Fruit fly (Drosophila melanogaster) whole organism, embryonic: ENCODE data around the gene CG34408.

Experiments used
- Aef1 ChIP-seq: fragments of 200-800 bp; sonication (Bioruptor generic); IDR thresholded peaks from 3 replicates; pipeline ENCODE4 v1.3.6; 2022; ENCODE audit warnings: missing biosample characterization, missing genetic modification characterization
- Antp ChIP-seq: fragments of 200-800 bp; sonication (Bioruptor generic); optimal IDR thresholded peaks from 3 replicates; lab custom pipeline; 2016; ENCODE audit warnings: missing biosample characterization, missing genetic modification characterization
- BtbVII ChIP-seq: fragments of 200-800 bp; sonication (Bioruptor generic); optimal IDR thresholded peaks from 3 replicates; lab custom pipeline; 2017; ENCODE audit warnings: missing biosample characterization, mild to moderate bottlenecking, missing genetic modification characterization
- CG10209 ChIP-seq: fragments of 200-800 bp; sonication (Bioruptor generic); optimal IDR thresholded peaks from 3 replicates; lab custom pipeline; 2017; ENCODE audit warnings: missing biosample characterization, mild to moderate bottlenecking, missing genetic modification characterization, missing genetic modification reagents
- CG10366 ChIP-seq: fragments of 200-800 bp; sonication (Bioruptor generic); IDR thresholded peaks from 2 replicates; pipeline ENCODE4 v1.3.6; 2022; ENCODE audit warnings: missing biosample characterization, missing genetic modification characterization
- CG11085 ChIP-seq: fragments of 200-800 bp; sonication (Bioruptor generic); IDR thresholded peaks from 2 replicates; pipeline ENCODE4 v1.3.6; 2022; ENCODE audit warnings: missing biosample characterization, missing genetic modification characterization
- CG11504 ChIP-seq: fragments of 200-800 bp; sonication (Bioruptor generic); optimal IDR thresholded peaks from 3 replicates; lab custom pipeline; 2019; ENCODE audit warnings: missing biosample characterization, mild to moderate bottlenecking, missing genetic modification characterization, moderate library complexity
- CG12071 ChIP-seq: fragments of 200-800 bp; sonication (Bioruptor generic); optimal IDR thresholded peaks from 3 replicates; lab custom pipeline; 2018; ENCODE audit warnings: missing biosample characterization, mild to moderate bottlenecking, missing genetic modification characterization
- CG12659 ChIP-seq: fragments of 200-800 bp; sonication (Bioruptor generic); optimal IDR thresholded peaks from 3 replicates; lab custom pipeline; 2017; ENCODE audit warnings: mild to moderate bottlenecking, missing biosample characterization, missing genetic modification reagents, missing genetic modification characterization
- CG14014 ChIP-seq: fragments of 200-800 bp; sonication (Bioruptor generic); IDR thresholded peaks from 2 replicates; pipeline ENCODE4 v1.3.6; 2022; ENCODE audit warnings: missing biosample characterization, missing genetic modification characterization
- CG14710 ChIP-seq: fragments of 200-800 bp; sonication (Bioruptor generic); optimal IDR thresholded peaks from 3 replicates; lab custom pipeline; 2019; ENCODE audit warnings: missing biosample characterization, mild to moderate bottlenecking, missing genetic modification characterization, moderate library complexity
- CG17385 ChIP-seq: fragments of 200-800 bp; sonication (Bioruptor generic); optimal IDR thresholded peaks from 3 replicates; lab custom pipeline; 2018; ENCODE audit warnings: missing biosample characterization, mild to moderate bottlenecking, missing genetic modification characterization
- CG32532 ChIP-seq: fragments of 200-800 bp; sonication (Bioruptor generic); IDR thresholded peaks from 2 replicates; pipeline ENCODE4 v1.3.6; 2022; ENCODE audit warnings: missing biosample characterization, missing genetic modification characterization
- CG4730 ChIP-seq: fragments of 200-800 bp; sonication (Bioruptor generic); IDR thresholded peaks from 2 replicates; pipeline ENCODE4 v1.3.6; 2022; ENCODE audit warnings: missing biosample characterization, missing genetic modification characterization
- CG6813 ChIP-seq: fragments of 200-800 bp; sonication (Bioruptor generic); optimal IDR thresholded peaks from 2 replicates; lab custom pipeline; 2017; ENCODE audit warnings: missing biosample characterization, missing genetic modification characterization, mild to moderate bottlenecking, moderate library complexity, missing genetic modification reagents
- CG8359 ChIP-seq: fragments of 200-800 bp; sonication (Bioruptor generic); optimal IDR thresholded peaks from 2 replicates; lab custom pipeline; 2017; ENCODE audit warnings: missing biosample characterization, mild to moderate bottlenecking, missing genetic modification characterization, borderline replicate concordance
- CG9215 ChIP-seq: fragments of 200-800 bp; sonication (Bioruptor generic); IDR thresholded peaks from 2 replicates; pipeline ENCODE4 v1.3.6; 2022; ENCODE audit warnings: missing biosample characterization, missing genetic modification characterization
- CG9727 ChIP-seq: fragments of 200-800 bp; sonication (Bioruptor generic); optimal IDR thresholded peaks from 3 replicates; lab custom pipeline; 2017; ENCODE audit warnings: missing biosample characterization, mild to moderate bottlenecking, missing genetic modification characterization
- D19B ChIP-seq: fragments of 200-800 bp; sonication (Bioruptor generic); optimal IDR thresholded peaks from 2 replicates; lab custom pipeline; 2017; ENCODE audit warnings: missing biosample characterization, mild to moderate bottlenecking, missing genetic modification characterization
- Dek ChIP-seq: fragments of 200-800 bp; sonication (Bioruptor generic); optimal IDR thresholded peaks from 3 replicates; lab custom pipeline; 2019; ENCODE audit warnings: missing biosample characterization, mild to moderate bottlenecking, missing genetic modification characterization, moderate library complexity
- Fer2 ChIP-seq: fragments of 200-800 bp; sonication (Bioruptor generic); optimal IDR thresholded peaks from 2 replicates; lab custom pipeline; 2018; ENCODE audit warnings: missing biosample characterization, mild to moderate bottlenecking, missing genetic modification characterization, moderate library complexity
- HLH3B ChIP-seq: fragments of 200-800 bp; sonication (Bioruptor generic); IDR thresholded peaks from 2 replicates; pipeline ENCODE4 v1.3.6; 2022; ENCODE audit warnings: missing biosample characterization, missing genetic modification characterization
- HLH4C ChIP-seq: fragments of 200-800 bp; sonication (Bioruptor generic); IDR thresholded peaks from 3 replicates; pipeline ENCODE4 v1.3.6; 2022; ENCODE audit warnings: missing biosample characterization, missing genetic modification characterization; ENCODE audit not compliant: partially characterized antibody
- HmgZ ChIP-seq: fragments of 200-800 bp; sonication (Bioruptor generic); optimal IDR thresholded peaks from 2 replicates; lab custom pipeline; 2018; ENCODE audit warnings: missing biosample characterization, mild to moderate bottlenecking, missing genetic modification characterization
- Lim3 ChIP-seq: fragments of 200-800 bp; sonication (Bioruptor generic); IDR thresholded peaks from 2 replicates; pipeline ENCODE4 v1.3.6; 2022; ENCODE audit warnings: missing biosample characterization, missing genetic modification characterization
- Scr ChIP-seq: fragments of 200-800 bp; sonication (Bioruptor generic); IDR thresholded peaks from 2 replicates; pipeline ENCODE4 v1.3.6; 2022; ENCODE audit warnings: missing biosample characterization, missing genetic modification characterization; ENCODE audit not compliant: partially characterized antibody
- Sox102F ChIP-seq: fragments of 200-800 bp; sonication (Bioruptor generic); optimal IDR thresholded peaks from 2 replicates; lab custom pipeline; 2018; ENCODE audit warnings: missing biosample characterization, mild to moderate bottlenecking, missing genetic modification characterization, moderate library complexity
- Ssrp ChIP-seq: fragments of 200-800 bp; sonication (Bioruptor generic); optimal IDR thresholded peaks from 2 replicates; lab custom pipeline; 2018; ENCODE audit warnings: missing biosample characterization, mild to moderate bottlenecking, missing genetic modification characterization, moderate library complexity
- Taf1 ChIP-seq: fragments of 200-800 bp; sonication (Bioruptor generic); IDR thresholded peaks from 2 replicates; pipeline ENCODE4 v1.3.6; 2022; ENCODE audit warnings: missing biosample characterization, missing genetic modification characterization
- Xrp1 ChIP-seq: fragments of 200-800 bp; sonication (Bioruptor generic); IDR thresholded peaks from 2 replicates; pipeline ENCODE4 v1.3.6; 2022; ENCODE audit warnings: missing biosample characterization, missing genetic modification characterization
- bab2 ChIP-seq: fragments of 200-800 bp; sonication (Bioruptor generic); optimal IDR thresholded peaks from 2 replicates; lab custom pipeline; 2016; ENCODE audit warnings: missing biosample characterization, missing genetic modification characterization
- bowl ChIP-seq: fragments of 200-800 bp; sonication (Bioruptor generic); IDR thresholded peaks from 2 replicates; pipeline ENCODE4 v1.3.6; 2022; ENCODE audit warnings: missing biosample characterization, missing genetic modification characterization
- btn ChIP-seq: fragments of 200-800 bp; sonication (Bioruptor generic); optimal IDR thresholded peaks from 2 replicates; lab custom pipeline; 2016; ENCODE audit warnings: missing biosample characterization, missing genetic modification characterization
- dpn ChIP-seq, 2 experiments: fragments of 200-800 bp; sonication (Bioruptor generic); optimal IDR thresholded peaks; 3 replicates each; lab custom pipeline; 2016; ENCODE audit warnings: missing biosample characterization in 2 of 2, missing genetic modification characterization in 2 of 2
- ewg ChIP-seq: fragments of 200-800 bp; sonication (Bioruptor generic); optimal IDR thresholded peaks from 3 replicates; lab custom pipeline; 2017; ENCODE audit warnings: mild to moderate bottlenecking, missing biosample characterization, missing genetic modification reagents, missing genetic modification characterization
- gce ChIP-seq: fragments of 200-800 bp; sonication (Bioruptor generic); IDR thresholded peaks from 3 replicates; pipeline ENCODE4 v1.3.6; 2022; ENCODE audit warnings: missing biosample characterization, missing genetic modification characterization
- gsb-n ChIP-seq: fragments of 200-800 bp; sonication (Bioruptor generic); optimal IDR thresholded peaks from 3 replicates; lab custom pipeline; 2018; ENCODE audit warnings: missing biosample characterization, mild to moderate bottlenecking, missing genetic modification characterization
- hbn ChIP-seq: fragments of 200-800 bp; sonication (Bioruptor generic); IDR thresholded peaks from 2 replicates; pipeline ENCODE4 v1.3.6; 2022; ENCODE audit warnings: missing biosample characterization, missing genetic modification characterization; ENCODE audit not compliant: partially characterized antibody
- klu ChIP-seq: fragments of 200-800 bp; sonication (Bioruptor generic); IDR thresholded peaks from 2 replicates; pipeline ENCODE4 v1.3.6; 2022; ENCODE audit warnings: missing biosample characterization, missing genetic modification characterization
- knrl ChIP-seq: fragments of 200-800 bp; sonication (Bioruptor generic); IDR thresholded peaks from 3 replicates; pipeline ENCODE4 v1.3.6; 2022; ENCODE audit warnings: missing biosample characterization, missing genetic modification characterization; ENCODE audit not compliant: partially characterized antibody
- lab ChIP-seq: fragments of 200-800 bp; sonication (Bioruptor generic); optimal IDR thresholded peaks from 3 replicates; lab custom pipeline; 2017; ENCODE audit warnings: missing biosample characterization, missing genetic modification characterization, mild to moderate bottlenecking, moderate library complexity, missing genetic modification reagents
- lmd ChIP-seq: fragments of 200-800 bp; sonication (Bioruptor generic); IDR thresholded peaks from 2 replicates; pipeline ENCODE4 v1.3.6; 2022; ENCODE audit warnings: missing biosample characterization, missing genetic modification characterization
- odd ChIP-seq: fragments of 200-800 bp; sonication (Bioruptor generic); optimal IDR thresholded peaks from 2 replicates; lab custom pipeline; 2017; ENCODE audit warnings: missing biosample characterization, mild to moderate bottlenecking, missing genetic modification characterization
- p53 ChIP-seq: fragments of 200-800 bp; sonication (Bioruptor generic); optimal IDR thresholded peaks from 2 replicates; lab custom pipeline; 2016; ENCODE audit warnings: missing biosample characterization, missing genetic modification characterization
- phol ChIP-seq: fragments of 200-800 bp; sonication (Bioruptor generic); optimal IDR thresholded peaks from 3 replicates; lab custom pipeline; 2018; ENCODE audit warnings: missing biosample characterization, mild to moderate bottlenecking, missing genetic modification characterization, moderate library complexity
- ranshi ChIP-seq: fragments of 200-800 bp; sonication (Bioruptor generic); IDR thresholded peaks from 2 replicates; pipeline ENCODE4 v1.3.6; 2022; ENCODE audit warnings: missing biosample characterization, missing genetic modification characterization
- seq ChIP-seq: fragments of 200-800 bp; sonication (Bioruptor generic); IDR thresholded peaks from 2 replicates; pipeline ENCODE4 v1.3.6; 2022; ENCODE audit warnings: missing biosample characterization, missing genetic modification characterization
- sob ChIP-seq: fragments of 200-800 bp; sonication (Bioruptor generic); IDR thresholded peaks from 2 replicates; pipeline ENCODE4 v1.3.6; 2022; ENCODE audit warnings: missing biosample characterization, missing genetic modification characterization
- ssp ChIP-seq: fragments of 200-800 bp; sonication (Bioruptor generic); IDR thresholded peaks from 2 replicates; pipeline ENCODE4 v1.3.6; 2022; ENCODE audit warnings: missing biosample characterization, missing genetic modification characterization

The CG34408 gene

dm6 chrX:10184355-10185058 is 35.4 kb upstream of the CG34408 start (continued):
- TF ChIP-seq seq (GFP tag; lab: Robert Waterston, UW): 0 out of 2 replicates have a peak, but pooled peaks have one; percentile 47
- no peak for TF ChIP-seq HLH4C (GFP tag; lab: Robert Waterston, UW)
- no peak for TF ChIP-seq knrl
- peak; percentile 79 for TF ChIP-seq Taf1 (GFP tag; lab: Robert Waterston, UW)
- peak; percentile 29 for TF ChIP-seq CG17385
- no peak for TF ChIP-seq p53
- TF ChIP-seq Antp (GFP tag; lab: Kevin White, UChicago): peak; percentile 58
- peak; percentile 13 for TF ChIP-seq CG10209
- TF ChIP-seq odd (GFP tag; lab: Kevin White, UChicago): no peak
- TF ChIP-seq Sox102F (GFP tag; lab: Kevin White, UChicago): peak; percentile 14
- no peak for TF ChIP-seq Fer2 (tag; lab: Kevin White, UChicago)
- TF ChIP-seq Xrp1 (GFP tag; lab: Robert Waterston, UW): peak; percentile 59
- TF ChIP-seq btn (GFP tag; lab: Kevin White, UChicago): no peak
- no peak for TF ChIP-seq CG14710 (tag; lab: Kevin White, UChicago)
- TF ChIP-seq dpn (GFP tag; optimal IDR thresholded peaks at IDR 0.05; lab: Kevin White, UChicago): peak; percentile 13 to 31
- TF ChIP-seq lmd: peak; percentile 68
- TF ChIP-seq Scr (GFP tag; lab: Robert Waterston, UW): no peak
- no peak for TF ChIP-seq Lim3 (GFP tag; lab: Robert Waterston, UW)
- TF ChIP-seq klu (GFP tag; lab: Robert Waterston, UW): peak; percentile 56
- peak; percentile 73 for TF ChIP-seq HLH3B (GFP tag; lab: Robert Waterston, UW)
- peak; percentile 5 for TF ChIP-seq Dek (tag; lab: Kevin White, UChicago)
- TF ChIP-seq gsb-n (tag; lab: Kevin White, UChicago): no peak
- TF ChIP-seq CG14014 (GFP tag; lab: Robert Waterston, UW): peak; percentile 76
- peak; percentile 38; the same call in 1 of the 2 replicates for TF ChIP-seq bowl
- peak; percentile 85 for TF ChIP-seq lab
- TF ChIP-seq ssp (GFP tag; lab: Robert Waterston, UW): peak; percentile 40; the same call in 1 of the 2 replicates
- peak; percentile 64 for TF ChIP-seq BtbVII (GFP tag; lab: Kevin White, UChicago)
- TF ChIP-seq CG12071: no peak
- peak; percentile 17 for TF ChIP-seq CG6813 (GFP tag; lab: Kevin White, UChicago)
- peak; percentile 56 for TF ChIP-seq Aef1
- peak; percentile 84 for TF ChIP-seq CG32532 (GFP tag; lab: Robert Waterston, UW)
- TF ChIP-seq ewg (GFP tag; lab: Kevin White, UChicago): no peak
- peak; percentile 49 for TF ChIP-seq CG11504 (tag; lab: Kevin White, UChicago)
- TF ChIP-seq CG9727: peak; percentile 27
- peak; percentile 34 for TF ChIP-seq CG12659 (GFP tag; lab: Kevin White, UChicago)
- 0 out of 2 replicates have a peak, but pooled peaks have one; percentile 24 for TF ChIP-seq CG4730 (GFP tag; lab: Robert Waterston, UW)
- peak; percentile 12; the same call in 1 of the 2 replicates for TF ChIP-seq CG10366 (GFP tag; lab: Robert Waterston, UW)
- no peak for TF ChIP-seq phol (tag; lab: Kevin White, UChicago)
- peak; percentile 57 for TF ChIP-seq bab2 (GFP tag; lab: Kevin White, UChicago)
- peak; percentile 28 for TF ChIP-seq D19B (GFP tag; lab: Kevin White, UChicago)
- TF ChIP-seq Ssrp (tag; lab: Kevin White, UChicago): no peak
- TF ChIP-seq CG8359 (GFP tag; lab: Kevin White, UChicago): no peak
- TF ChIP-seq CG9215: peak; percentile 70
- TF ChIP-seq HmgZ (tag; lab: Kevin White, UChicago): no peak
- no peak for TF ChIP-seq hbn
- peak; percentile 69 for TF ChIP-seq CG11085 (GFP tag; lab: Robert Waterston, UW)
- peak; percentile 25; the same call in 1 of the 3 replicates for TF ChIP-seq gce (GFP tag; lab: Robert Waterston, UW)
- peak; percentile 53; the same call in 1 of the 2 replicates for TF ChIP-seq ranshi
- peak; percentile 65 for TF ChIP-seq sob (GFP tag; lab: Robert Waterston, UW)
